Worm (Caenorhabditis elegans) whole organism, L2 larva: ENCODE measurements around the gene F10G2.7.

Experiments
- C34F6.9 ChIP-seq: fragments of 150-350 bp; optimal IDR thresholded peaks from 2 replicates; lab custom pipeline; 2014; ENCODE audit warnings: missing biosample characterization, missing genetic modification characterization
- F13H6.1 ChIP-seq: sonication (generic microtip); optimal IDR thresholded peaks from 2 replicates; lab custom pipeline; 2016; ENCODE audit warnings: missing genetic modification characterization, missing compliant biosample characterization
- R02D3.7 ChIP-seq: fragments of 150-350 bp; optimal IDR thresholded peaks from 2 replicates; lab custom pipeline; 2014; ENCODE audit warnings: missing biosample characterization, missing genetic modification characterization
- Y55F3AM.14 ChIP-seq: fragments of 200-800 bp; sonication (Bioruptor generic); optimal IDR thresholded peaks from 2 replicates; lab custom pipeline; 2018; ENCODE audit warnings: mild to moderate bottlenecking, missing genetic modification characterization, missing compliant biosample characterization
- ZK546.5 ChIP-seq: sonication (generic microtip); optimal IDR thresholded peaks from 2 replicates; lab custom pipeline; 2017; ENCODE audit warnings: missing biosample characterization, missing genetic modification characterization
- aly-2 ChIP-seq: fragments of 150-350 bp; optimal IDR thresholded peaks from 2 replicates; lab custom pipeline; 2014; ENCODE audit warnings: missing biosample characterization, missing genetic modification characterization
- ama-1 ChIP-seq: fragments of 150-350 bp; optimal IDR thresholded peaks from 2 replicates; lab custom pipeline; 2018; ENCODE audit warnings: inconsistent platforms
- ceh-16 ChIP-seq: fragments of 150-350 bp; optimal IDR thresholded peaks from 2 replicates; lab custom pipeline; 2014; ENCODE audit warnings: missing biosample characterization, missing genetic modification characterization
- ceh-82 ChIP-seq: fragments of 150-350 bp; optimal IDR thresholded peaks from 2 replicates; lab custom pipeline; 2014; ENCODE audit warnings: missing biosample characterization, missing genetic modification characterization
- crh-2 ChIP-seq: sonication (generic microtip); optimal IDR thresholded peaks from 2 replicates; lab custom pipeline; 2017; ENCODE audit warnings: missing biosample characterization, missing genetic modification characterization
- dmd-4 ChIP-seq: sonication (generic microtip); optimal IDR thresholded peaks from 2 replicates; lab custom pipeline; 2017; ENCODE audit warnings: missing biosample characterization, missing genetic modification characterization
- egl-27 ChIP-seq: sonication (generic microtip); optimal IDR thresholded peaks from 3 replicates; lab custom pipeline; 2017; ENCODE audit warnings: missing biosample characterization, missing genetic modification reagents, missing genetic modification characterization
- elt-1 ChIP-seq: fragments of 150-350 bp; optimal IDR thresholded peaks from 2 replicates; lab custom pipeline; 2014; ENCODE audit warnings: missing biosample characterization, missing genetic modification characterization
- fos-1 ChIP-seq: fragments of 150-350 bp; optimal IDR thresholded peaks from 2 replicates; lab custom pipeline; 2014; ENCODE audit warnings: missing biosample characterization, missing genetic modification characterization
- gmeb-1 ChIP-seq: fragments of 150-350 bp; optimal IDR thresholded peaks from 2 replicates; lab custom pipeline; 2014; ENCODE audit warnings: missing biosample characterization, missing genetic modification characterization
- lin-11 ChIP-seq: fragments of 150-350 bp; sonication (generic microtip); optimal IDR thresholded peaks from 2 replicates; lab custom pipeline; 2014; ENCODE audit warnings: missing biosample characterization, missing genetic modification characterization, inconsistent platforms, mixed read lengths
- lin-13 ChIP-seq: fragments of 150-350 bp; optimal IDR thresholded peaks from 2 replicates; lab custom pipeline; 2014; ENCODE audit warnings: missing biosample characterization, missing genetic modification reagents, missing genetic modification characterization
- lsy-2 ChIP-seq, 2 experiments: fragments of 150-350 bp in 1 of 2; sonication (generic microtip) in 1 of 2; optimal IDR thresholded peaks; 2 replicates each; lab custom pipeline; 2014 to 2017; ENCODE audit warnings: missing biosample characterization in 2 of 2, missing genetic modification characterization in 2 of 2
- nhr-10 ChIP-seq: sonication (generic microtip); optimal IDR thresholded peaks from 2 replicates; lab custom pipeline; 2017; ENCODE audit warnings: missing biosample characterization, missing genetic modification characterization
- nhr-12 ChIP-seq: fragments of 150-350 bp; optimal IDR thresholded peaks from 2 replicates; lab custom pipeline; 2014; ENCODE audit warnings: missing biosample characterization, missing genetic modification characterization
- nhr-21 ChIP-seq: fragments of 150-350 bp; optimal IDR thresholded peaks from 2 replicates; lab custom pipeline; 2014; ENCODE audit warnings: missing biosample characterization, missing genetic modification characterization
- nhr-23 ChIP-seq: fragments of 150-350 bp; optimal IDR thresholded peaks from 2 replicates; lab custom pipeline; 2014; ENCODE audit warnings: missing biosample characterization, missing genetic modification reagents, missing genetic modification characterization
- nhr-237 ChIP-seq: fragments of 150-350 bp; optimal IDR thresholded peaks from 2 replicates; lab custom pipeline; 2014; ENCODE audit warnings: missing biosample characterization, missing genetic modification characterization
- nhr-25 ChIP-seq: fragments of 150-350 bp; sonication (generic microtip); optimal IDR thresholded peaks from 3 replicates; lab custom pipeline; 2014; ENCODE audit warnings: missing biosample characterization, missing genetic modification characterization
- nhr-6 ChIP-seq: fragments of 150-350 bp; optimal IDR thresholded peaks from 2 replicates; lab custom pipeline; 2014; ENCODE audit warnings: missing biosample characterization, missing genetic modification characterization
- nhr-77 ChIP-seq: fragments of 150-350 bp; optimal IDR thresholded peaks from 2 replicates; lab custom pipeline; 2014; ENCODE audit warnings: missing biosample characterization, missing genetic modification characterization
- peb-1 ChIP-seq: fragments of 150-350 bp; optimal IDR thresholded peaks from 2 replicates; lab custom pipeline; 2014; ENCODE audit warnings: missing biosample characterization, missing genetic modification characterization
- skn-1 ChIP-seq: sonication (generic microtip); optimal IDR thresholded peaks from 2 replicates; lab custom pipeline; 2017; ENCODE audit warnings: missing biosample characterization, missing genetic modification characterization
- sma-3 ChIP-seq: sonication (generic microtip); optimal IDR thresholded peaks from 2 replicates; lab custom pipeline; 2016; ENCODE audit warnings: missing genetic modification reagents, missing genetic modification characterization, missing compliant biosample characterization
- sma-9 ChIP-seq, 2 experiments: fragments of 150-350 bp in 1 of 2; sonication (generic microtip) in 1 of 2; optimal IDR thresholded peaks; 2 replicates each; lab custom pipeline; 2014 to 2016; ENCODE audit warnings: missing genetic modification characterization in 2 of 2, mild to moderate bottlenecking in 1 of 2, missing biosample characterization in 1 of 2, missing compliant biosample characterization in 1 of 2, missing genetic modification reagents in 1 of 2, moderate library complexity in 1 of 2
- snpc-4 ChIP-seq: fragments of 150-350 bp; optimal IDR thresholded peaks from 2 replicates; lab custom pipeline; 2014; ENCODE audit warnings: missing biosample characterization, missing genetic modification characterization
- unc-62 ChIP-seq: fragments of 150-350 bp; optimal IDR thresholded peaks from 2 replicates; lab custom pipeline; 2014; ENCODE audit warnings: missing biosample characterization, missing genetic modification reagents, missing genetic modification characterization
- zag-1 ChIP-seq: fragments of 150-350 bp; optimal IDR thresholded peaks from 2 replicates; lab custom pipeline; 2014; ENCODE audit warnings: missing biosample characterization, missing genetic modification characterization
- ztf-1 ChIP-seq: fragments of 200-800 bp; sonication (Bioruptor generic); conservative IDR thresholded peaks from 2 replicates; pipeline ENCODE4 v1.3.6; 2022; ENCODE audit warnings: missing genetic modification characterization, missing compliant biosample characterization
- ztf-4 ChIP-seq: fragments of 150-350 bp; optimal IDR thresholded peaks from 2 replicates; lab custom pipeline; 2014; ENCODE audit warnings: missing biosample characterization, missing genetic modification characterization

Gene F10G2.7

ce11 chrV:7343522-7343921 is 6.4 kb upstream of the F10G2.7 start, which contains the start of gene srh-244:
TSS of gene srh-244 (plus strand) at chrV:7343822.
- no peak for TF ChIP-seq zag-1 (tag; lab: Kevin White, UChicago)

ce11 chrV:7341942-7342341 is 4.8 kb upstream of the F10G2.7 start, which contains the start of the genes nhr-263 and nhr-148:
TSS of gene nhr-263 (minus strand) at chrV:7342042.
TSS of gene nhr-148 (plus strand) at chrV:7342156.
- TF ChIP-seq sma-9 (GFP tag; optimal IDR thresholded peaks at IDR 0.05; lab: Kevin White, UChicago) = peak; percentile 37
- no peak for TF ChIP-seq sma-9 (tag; optimal IDR thresholded peaks at IDR 0.05; lab: Kevin White, UChicago)
- TF ChIP-seq unc-62 (GFP tag; lab: Kevin White, UChicago) = no peak
- no peak for TF ChIP-seq nhr-237 (tag; lab: Kevin White, UChicago)

- TF ChIP-seq lin-11 (tag; lab: Kevin White, UChicago) = no peak
- TF ChIP-seq nhr-77 (tag; lab: Kevin White, UChicago) = no peak
- no peak for TF ChIP-seq sma-9 (GFP tag; optimal IDR thresholded peaks at IDR 0.05; lab: Kevin White, UChicago)
- no peak for TF ChIP-seq sma-9 (tag; optimal IDR thresholded peaks at IDR 0.05; lab: Kevin White, UChicago)
- TF ChIP-seq nhr-6 (tag; lab: Kevin White, UChicago) = no peak
- no peak for TF ChIP-seq sma-3 (GFP tag; lab: Kevin White, UChicago)
- TF ChIP-seq gmeb-1 (tag; lab: Kevin White, UChicago) = no peak
- no peak for TF ChIP-seq aly-2 (tag; lab: Kevin White, UChicago)
- no peak for TF ChIP-seq nhr-12 (tag; lab: Kevin White, UChicago)
These were observed 2.7 kb upstream of the F10G2.7 start, which contains the start of gene srh-187 for ce11 chrV:7339831-7340230. TSS of gene srh-187 (minus strand) at chrV:7339931.

DNA sequence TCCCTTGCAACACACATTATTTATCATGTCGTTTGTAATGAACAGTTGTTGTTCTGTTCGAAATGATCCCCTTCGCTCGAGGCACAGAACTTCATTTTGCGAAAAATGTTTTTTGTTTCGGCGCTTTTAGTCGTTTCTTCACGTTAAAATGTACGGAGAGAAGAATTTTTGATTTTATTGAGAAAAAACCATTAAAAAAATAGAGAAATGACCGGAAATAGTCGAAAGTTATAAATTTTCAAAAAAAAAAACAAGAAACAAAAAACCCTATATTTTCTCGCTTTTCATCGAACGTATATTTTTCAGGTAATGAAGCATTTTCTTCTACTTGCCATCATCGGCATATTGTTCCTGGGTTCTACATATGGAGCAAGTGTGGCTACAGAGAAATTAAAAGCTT is 4.9 kb downstream of the F10G2.7 start, which contains the start of gene F10G2.1:
F10G2.1 (plus strand) TSS at position 301 of the 400 bp plus-strand sequence.
- TF ChIP-seq ama-1 (no peak), elt-1 (no peak), ztf-1 (GFP tag; lab: Robert Waterston, UW) (no peak), unc-62 (GFP tag; lab: Kevin White, UChicago) (no peak), nhr-21 (tag; lab: Kevin White, UChicago) (no peak), egl-27 (no peak), nhr-23 (tag; lab: Kevin White, UChicago) (no peak), R02D3.7 (tag; lab: Kevin White, UChicago) (no peak), nhr-25 (tag; lab: Kevin White, UChicago) (no peak), nhr-237 (tag; lab: Kevin White, UChicago) (no peak), zag-1 (tag; lab: Kevin White, UChicago) (no peak), nhr-10 (tag; lab: Kevin White, UChicago) (no peak), skn-1 (tag; lab: Kevin White, UChicago) (no peak), lin-13 (GFP tag; lab: Kevin White, UChicago) (no peak), nhr-6 (tag; lab: Kevin White, UChicago) (no peak), F13H6.1 (tag; lab: Kevin White, UChicago) (no peak), crh-2 (tag; lab: Kevin White, UChicago) (no peak), aly-2 (tag; lab: Kevin White, UChicago) (no peak), lsy-2 (tag; optimal IDR thresholded peaks at IDR 0.05; lab: Kevin White, UChicago) (no peak)

DNA sequence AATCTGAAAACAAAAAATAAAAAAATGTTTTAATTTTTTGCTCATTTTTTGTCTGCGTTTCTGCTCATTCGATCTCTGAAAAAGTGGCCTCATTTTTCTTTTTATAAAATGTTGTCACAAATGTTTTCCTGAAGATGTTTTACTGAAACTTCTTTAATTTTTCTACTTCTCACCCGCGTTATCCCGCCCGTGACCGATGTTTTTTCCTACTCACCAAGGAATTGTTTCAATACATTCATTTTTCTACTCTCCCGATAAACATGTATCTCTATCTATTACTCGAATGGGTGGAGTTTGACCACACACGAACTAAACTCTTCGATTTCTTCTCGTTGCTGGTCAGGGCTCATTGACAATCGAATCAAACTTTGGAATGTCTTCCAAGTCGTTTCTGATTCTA is 6.2 kb downstream of the F10G2.7 start, which contains the start of gene F10G2.2:
F10G2.2 (plus strand) TSS at position 301 of the 400 bp plus-strand sequence.
- no peak for TF ChIP-seq C34F6.9 (tag; lab: Kevin White, UChicago)
- TF ChIP-seq lin-13 (GFP tag; lab: Kevin White, UChicago) = no peak
- TF ChIP-seq peb-1 (tag; lab: Kevin White, UChicago) = no peak
- TF ChIP-seq F13H6.1 (tag; lab: Kevin White, UChicago) = no peak
- no peak for TF ChIP-seq snpc-4
- no peak for TF ChIP-seq ceh-16 (tag; lab: Kevin White, UChicago)
- no peak for TF ChIP-seq Y55F3AM.14 (GFP tag; lab: Kevin White, UChicago)
- TF ChIP-seq, all 48 proteins: peak for 0

DNA sequence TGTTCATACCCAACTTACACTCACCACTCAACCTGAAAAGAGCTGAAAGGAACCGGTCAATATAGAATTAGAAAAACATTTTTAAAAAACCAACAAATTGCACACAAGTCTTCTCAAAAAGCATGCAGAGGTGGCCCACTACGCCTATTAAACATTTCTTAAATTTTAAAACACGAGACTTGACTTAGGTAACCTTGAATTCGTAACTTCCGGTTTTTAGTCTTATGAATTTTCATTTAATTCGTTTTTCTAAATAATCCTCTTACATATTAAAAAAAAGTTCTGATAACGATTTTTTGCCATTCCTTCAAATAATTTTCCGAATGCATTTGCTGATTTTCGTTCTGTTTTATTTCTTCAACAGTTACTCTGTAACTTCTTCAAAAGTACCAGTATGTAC is 9.0 kb downstream of the F10G2.7 start, which contains the start of gene clec-7:
clec-7 (plus strand) TSS at position 301 of the 400 bp plus-strand sequence.
- TF ChIP-seq ceh-16 (tag; lab: Kevin White, UChicago) (no peak), dmd-4 (tag; lab: Kevin White, UChicago) (no peak), lin-13 (GFP tag; lab: Kevin White, UChicago) (no peak), Y55F3AM.14 (GFP tag; lab: Kevin White, UChicago) (no peak), ztf-4 (no peak), snpc-4 (no peak), ZK546.5 (tag; lab: Kevin White, UChicago) (no peak), F13H6.1 (tag; lab: Kevin White, UChicago) (no peak), ceh-82 (tag; lab: Kevin White, UChicago) (no peak), nhr-237 (tag; lab: Kevin White, UChicago) (no peak), fos-1 (tag; lab: Kevin White, UChicago) (no peak), zag-1 (tag; lab: Kevin White, UChicago) (no peak)
